Fruit fly (Drosophila melanogaster) whole organism, embryonic: Measurements from ENCODE around the gene Use1.

Experiments used
- Adf1 ChIP-seq: fragments of 200-800 bp; sonication (Bioruptor generic); IDR thresholded peaks from 2 replicates; pipeline ENCODE4 v1.3.6; 2022; ENCODE audit warnings: missing biosample characterization, missing genetic modification characterization
- Antp ChIP-seq: fragments of 200-800 bp; sonication (Bioruptor generic); optimal IDR thresholded peaks from 3 replicates; lab custom pipeline; 2016; ENCODE audit warnings: missing biosample characterization, missing genetic modification characterization
- CG10431 ChIP-seq: fragments of 200-800 bp; sonication (Bioruptor generic); optimal IDR thresholded peaks from 3 replicates; lab custom pipeline; 2018; ENCODE audit warnings: missing biosample characterization, mild to moderate bottlenecking, missing genetic modification characterization
- CG10565 ChIP-seq: fragments of 200-800 bp; sonication (Bioruptor generic); optimal IDR thresholded peaks from 3 replicates; lab custom pipeline; 2016; ENCODE audit warnings: missing biosample characterization, mild to moderate bottlenecking, missing genetic modification characterization
- CG12219 ChIP-seq: fragments of 200-800 bp; sonication (Bioruptor generic); optimal IDR thresholded peaks from 3 replicates; lab custom pipeline; 2018; ENCODE audit warnings: missing biosample characterization, mild to moderate bottlenecking, missing genetic modification characterization
- CG12299 ChIP-seq: fragments of 200-800 bp; sonication (Bioruptor generic); optimal IDR thresholded peaks from 2 replicates; lab custom pipeline; 2018; ENCODE audit warnings: missing biosample characterization, mild to moderate bottlenecking, missing genetic modification characterization
- CG12659 ChIP-seq: fragments of 200-800 bp; sonication (Bioruptor generic); optimal IDR thresholded peaks from 3 replicates; lab custom pipeline; 2017; ENCODE audit warnings: mild to moderate bottlenecking, missing biosample characterization, missing genetic modification reagents, missing genetic modification characterization
- CG12744 ChIP-seq: fragments of 200-800 bp; sonication (Bioruptor generic); optimal IDR thresholded peaks from 2 replicates; lab custom pipeline; 2016; ENCODE audit warnings: missing biosample characterization, missing genetic modification characterization
- CG13296 ChIP-seq: fragments of 200-800 bp; sonication (Bioruptor generic); optimal IDR thresholded peaks from 3 replicates; lab custom pipeline; 2018; ENCODE audit warnings: missing biosample characterization, mild to moderate bottlenecking, missing genetic modification characterization
- CG13624 ChIP-seq: fragments of 200-800 bp; sonication (Bioruptor generic); optimal IDR thresholded peaks from 2 replicates; lab custom pipeline; 2016; ENCODE audit warnings: missing biosample characterization, missing genetic modification characterization
- CG15269 ChIP-seq: fragments of 200-800 bp; sonication (Bioruptor generic); optimal IDR thresholded peaks from 2 replicates; lab custom pipeline; 2018; ENCODE audit warnings: missing biosample characterization, mild to moderate bottlenecking, missing genetic modification characterization, moderate library complexity
- CG18011 ChIP-seq: fragments of 200-800 bp; sonication (Bioruptor generic); optimal IDR thresholded peaks from 2 replicates; lab custom pipeline; 2017; ENCODE audit warnings: missing biosample characterization, missing genetic modification characterization, mild to moderate bottlenecking, moderate library complexity, missing genotype
- CG18619 ChIP-seq: fragments of 200-800 bp; sonication (Bioruptor generic); optimal IDR thresholded peaks from 3 replicates; lab custom pipeline; 2017; ENCODE audit warnings: missing biosample characterization, mild to moderate bottlenecking, missing genetic modification characterization
- CG30403 ChIP-seq: fragments of 200-800 bp; sonication (Bioruptor generic); optimal IDR thresholded peaks from 3 replicates; lab custom pipeline; 2016; ENCODE audit warnings: missing biosample characterization, missing genetic modification characterization
- CG31441 ChIP-seq: fragments of 200-800 bp; sonication (Bioruptor generic); IDR thresholded peaks from 2 replicates; pipeline ENCODE4 v1.3.6; 2022; ENCODE audit warnings: missing biosample characterization, missing genetic modification characterization
- CG34376 ChIP-seq: fragments of 200-800 bp; sonication (Bioruptor generic); optimal IDR thresholded peaks from 2 replicates; lab custom pipeline; 2018; ENCODE audit warnings: missing biosample characterization, mild to moderate bottlenecking, missing genetic modification characterization
- CG8281 ChIP-seq: fragments of 200-800 bp; sonication (Bioruptor generic); optimal IDR thresholded peaks from 2 replicates; lab custom pipeline; 2018; ENCODE audit warnings: missing biosample characterization, mild to moderate bottlenecking, missing genetic modification characterization, moderate library complexity
- Dbx ChIP-seq: fragments of 200-800 bp; sonication (Bioruptor generic); IDR thresholded peaks from 3 replicates; pipeline ENCODE4 v1.3.6; 2022; ENCODE audit warnings: missing biosample characterization, missing genetic modification characterization
- Dref ChIP-seq: fragments of 200-800 bp; sonication (Bioruptor generic); IDR thresholded peaks from 2 replicates; pipeline ENCODE4 v1.3.6; 2022; ENCODE audit warnings: missing biosample characterization, missing genetic modification characterization
- E2f2 ChIP-seq: fragments of 200-800 bp; sonication (Bioruptor generic); IDR thresholded peaks from 2 replicates; pipeline ENCODE4 v1.3.6; 2022; ENCODE audit warnings: missing biosample characterization, missing genetic modification characterization
- Eip74EF ChIP-seq, 2 experiments: fragments of 200-800 bp in 1 of 2; fragments of >200 bp in 1 of 2; sonication (Bioruptor generic) in 1 of 2; optimal IDR thresholded peaks; 2 replicates each; lab custom pipeline; 2017 to 2019; ENCODE audit warnings: missing biosample characterization in 2 of 2, missing genetic modification characterization in 2 of 2, mild to moderate bottlenecking in 1 of 2, moderate library complexity in 1 of 2
- H2.0 ChIP-seq: fragments of 200-800 bp; sonication (Bioruptor generic); IDR thresholded peaks from 2 replicates; pipeline ENCODE4 v1.3.6; 2022; ENCODE audit warnings: missing biosample characterization, missing genetic modification characterization
- Hr39 ChIP-seq: fragments of >200 bp; optimal IDR thresholded peaks from 2 replicates; lab custom pipeline; 2017
- Lpt ChIP-seq: fragments of >200 bp; optimal IDR thresholded peaks from 2 replicates; lab custom pipeline; 2018; ENCODE audit warnings: missing biosample characterization, missing genetic modification characterization
- MBD-R2 ChIP-seq: fragments of 200-800 bp; sonication (Bioruptor generic); IDR thresholded peaks from 2 replicates; pipeline ENCODE4 v1.3.6; 2022; ENCODE audit warnings: missing biosample characterization, missing genetic modification characterization
- Mad ChIP-seq: fragments of 200-800 bp; sonication (Bioruptor generic); optimal IDR thresholded peaks from 2 replicates; lab custom pipeline; 2016; ENCODE audit warnings: missing biosample characterization, missing genetic modification characterization
- Neu2 ChIP-seq: fragments of 200-800 bp; sonication (Bioruptor generic); optimal IDR thresholded peaks from 3 replicates; lab custom pipeline; 2016; ENCODE audit warnings: missing biosample characterization, missing genetic modification characterization, borderline replicate concordance
- PHDP ChIP-seq: fragments of 200-800 bp; sonication (Bioruptor generic); optimal IDR thresholded peaks from 3 replicates; lab custom pipeline; 2018; ENCODE audit warnings: missing biosample characterization, mild to moderate bottlenecking, missing genetic modification characterization, moderate library complexity
- Pdp1 ChIP-seq, 2 experiments: fragments of 200-800 bp; sonication (Bioruptor generic); optimal IDR thresholded peaks; 3 replicates each; lab custom pipeline; 2016; ENCODE audit warnings: missing biosample characterization in 2 of 2, missing genetic modification characterization in 2 of 2, mild to moderate bottlenecking in 1 of 2, moderate library complexity in 1 of 2
- Scr ChIP-seq: fragments of 200-800 bp; sonication (Bioruptor generic); IDR thresholded peaks from 2 replicates; pipeline ENCODE4 v1.3.6; 2022; ENCODE audit warnings: missing biosample characterization, missing genetic modification characterization; ENCODE audit not compliant: partially characterized antibody
- Ssrp ChIP-seq: fragments of 200-800 bp; sonication (Bioruptor generic); optimal IDR thresholded peaks from 2 replicates; lab custom pipeline; 2018; ENCODE audit warnings: missing biosample characterization, mild to moderate bottlenecking, missing genetic modification characterization, moderate library complexity
- abd-A ChIP-seq: fragments of 200-800 bp; sonication (Bioruptor generic); optimal IDR thresholded peaks from 3 replicates; lab custom pipeline; 2019; ENCODE audit warnings: missing biosample characterization, mild to moderate bottlenecking, missing genetic modification characterization, moderate library complexity
- ato ChIP-seq: fragments of 200-800 bp; sonication (Bioruptor generic); IDR thresholded peaks from 2 replicates; pipeline ENCODE4 v1.3.6; 2022; ENCODE audit warnings: missing biosample characterization, missing genetic modification characterization; ENCODE audit not compliant: partially characterized antibody
- chinmo ChIP-seq: fragments of 200-800 bp; sonication (Bioruptor generic); IDR thresholded peaks from 4 replicates; pipeline ENCODE4 v1.3.6; 2022; ENCODE audit warnings: missing biosample characterization, missing genetic modification characterization; ENCODE audit not compliant: partially characterized antibody
- dysf ChIP-seq: fragments of 200-800 bp; sonication (Bioruptor generic); IDR thresholded peaks from 3 replicates; pipeline ENCODE4 v1.3.6; 2022; ENCODE audit warnings: missing biosample characterization, missing genetic modification characterization
- emc ChIP-seq: fragments of 200-800 bp; sonication (Bioruptor generic); optimal IDR thresholded peaks from 2 replicates; lab custom pipeline; 2016; ENCODE audit warnings: missing biosample characterization, missing genetic modification characterization
- eve ChIP-seq, 2 experiments: fragments of >200 bp; optimal IDR thresholded peaks; 2 replicates each; lab custom pipeline; 2017; ENCODE audit warnings: missing biosample characterization in 2 of 2, missing genetic modification characterization in 2 of 2
- exex ChIP-seq: fragments of 200-800 bp; sonication (Bioruptor generic); optimal IDR thresholded peaks from 4 replicates; lab custom pipeline; 2018; ENCODE audit warnings: missing biosample characterization, mild to moderate bottlenecking, missing genetic modification characterization, moderate library complexity
- hbn ChIP-seq: fragments of 200-800 bp; sonication (Bioruptor generic); IDR thresholded peaks from 2 replicates; pipeline ENCODE4 v1.3.6; 2022; ENCODE audit warnings: missing biosample characterization, missing genetic modification characterization; ENCODE audit not compliant: partially characterized antibody
- onecut ChIP-seq: fragments of 200-800 bp; sonication (Bioruptor generic); IDR thresholded peaks from 2 replicates; pipeline ENCODE4 v1.3.6; 2022; ENCODE audit warnings: missing biosample characterization, missing genetic modification characterization
- sob ChIP-seq: fragments of 200-800 bp; sonication (Bioruptor generic); IDR thresholded peaks from 2 replicates; pipeline ENCODE4 v1.3.6; 2022; ENCODE audit warnings: missing biosample characterization, missing genetic modification characterization
- unc-4 ChIP-seq: fragments of 200-800 bp; sonication (Bioruptor generic); IDR thresholded peaks from 2 replicates; pipeline ENCODE4 v1.3.6; 2022; ENCODE audit warnings: missing biosample characterization, missing genetic modification characterization; ENCODE audit not compliant: partially characterized antibody
- vfl ChIP-seq: fragments of 200-800 bp; sonication (Bioruptor generic); optimal IDR thresholded peaks from 2 replicates; lab custom pipeline; 2016; ENCODE audit warnings: missing biosample characterization, missing genetic modification characterization
- zfh1 ChIP-seq: fragments of 200-800 bp; sonication (Bioruptor generic); IDR thresholded peaks from 3 replicates; pipeline ENCODE4 v1.3.6; 2022; ENCODE audit warnings: missing biosample characterization, missing genetic modification characterization

Use1 gene

dm6 chr3L:9151183-9151786 is 14.3 kb upstream of the Use1 start:
- peak; percentile 86 for TF ChIP-seq Hr39 (lab: Kevin White, UChicago)
- TF ChIP-seq CG18619 (GFP tag; lab: Kevin White, UChicago) = no peak
- TF ChIP-seq dysf (GFP tag; lab: Robert Waterston, UW) = no peak
- TF ChIP-seq Eip74EF (GFP tag; optimal IDR thresholded peaks at IDR 0.05; lab: Kevin White, UChicago) = no peak
- TF ChIP-seq, all 482 proteins: peak for 1

- TF ChIP-seq Neu2 (GFP tag; lab: Kevin White, UChicago) (peak; percentile 90), Lpt (GFP tag; lab: Kevin White, UChicago) (no peak), CG10431 (GFP tag; lab: Kevin White, UChicago) (no peak), Ssrp (no peak)
Observed at dm6 chr3L:9141998-9142397, 5.0 kb upstream of the Use1 start.

- TF ChIP-seq CG12744 (GFP tag; lab: Kevin White, UChicago) (no peak), CG13296 (GFP tag; lab: Kevin White, UChicago) (peak; percentile 1), Pdp1 (GFP tag; optimal IDR thresholded peaks at IDR 0.05; lab: Kevin White, UChicago) (peak in 1 of 2 experiments; percentile 43), H2.0 (no peak), exex (tag; lab: Kevin White, UChicago) (peak; percentile 67), CG34376 (peak; percentile 63), CG8281 (tag; lab: Kevin White, UChicago) (peak; percentile 5), PHDP (tag; lab: Kevin White, UChicago) (peak; percentile 42), Antp (GFP tag; lab: Kevin White, UChicago) (no peak), CG15269 (peak; percentile 15)
Observed at dm6 chr3L:9139553-9139952, 2.6 kb upstream of the Use1 start.

dm6 chr3L:9135792-9136191 is 1.2 kb downstream of the Use1 start:
- TF ChIP-seq zfh1 (no peak), Mad (no peak), Adf1 (GFP tag; lab: Robert Waterston, UW) (no peak), eve (GFP tag; optimal IDR thresholded peaks at IDR 0.05; lab: Kevin White, UChicago) (peak in 1 of 2 experiments; percentile 54), chinmo (GFP tag; lab: Robert Waterston, UW) (0 out of 4 replicates have a peak, but pooled peaks have one; percentile 33)

- TF ChIP-seq abd-A (tag; lab: Kevin White, UChicago) (peak; percentile 56), CG31441 (GFP tag; lab: Robert Waterston, UW) (peak; percentile 21; the same call in 1 of the 2 replicates), sob (GFP tag; lab: Robert Waterston, UW) (peak; percentile 44; the same call in 1 of the 2 replicates), Dref (peak; percentile 42), CG12219 (GFP tag; lab: Kevin White, UChicago) (no peak), onecut (GFP tag; lab: Robert Waterston, UW) (peak; percentile 100), CG12299 (tag; lab: Kevin White, UChicago) (peak; percentile 31), CG12659 (GFP tag; lab: Kevin White, UChicago) (peak; percentile 85), ato (peak; percentile 39; the same call in 1 of the 2 replicates), MBD-R2 (GFP tag; lab: Robert Waterston, UW) (peak; percentile 96), Scr (GFP tag; lab: Robert Waterston, UW) (peak; percentile 56), CG13624 (GFP tag; lab: Kevin White, UChicago) (peak; percentile 39), vfl (GFP tag; lab: Kevin White, UChicago) (no peak), Dbx (GFP tag; lab: Robert Waterston, UW) (peak; percentile 28; the same call in 1 of the 3 replicates), CG30403 (GFP tag; lab: Kevin White, UChicago) (peak; percentile 7), CG10565 (GFP tag; lab: Kevin White, UChicago) (no peak), CG18011 (GFP tag; lab: Kevin White, UChicago) (no peak), unc-4 (GFP tag; lab: Robert Waterston, UW) (peak; percentile 56), hbn (peak; percentile 43; the same call in 1 of the 2 replicates), emc (GFP tag; lab: Kevin White, UChicago) (no peak), E2f2 (GFP tag; lab: Robert Waterston, UW) (peak; percentile 76)
Observed at dm6 chr3L:9134349-9134748, 2.6 kb downstream of the Use1 start, which contains the start of the genes bol and Dhpr. bol (minus strand) TSS chr3L:9134405. Dhpr (plus strand) TSS chr3L:9134560.
